Fruit fly (Drosophila melanogaster): Measurements from ENCODE around the gene Liprin-alpha.

Gene Liprin-alpha

dm6 chr2L:6772655-6773054 is 49.0 kb downstream of the Liprin-alpha start, which contains the start of gene LUBEL:
LUBEL (minus strand) TSS chr2L:6772755.
- TF ChIP-seq CG9705 (GFP tag; optimal IDR thresholded peaks at IDR 0.05), result no peak
- no peak for TF ChIP-seq dmrt93B (GFP tag; optimal IDR thresholded peaks at IDR 0.05)
- TF ChIP-seq Myc (optimal IDR thresholded peaks at IDR 0.05), result no peak
- no peak for TF ChIP-seq Dif (GFP tag; optimal IDR thresholded peaks at IDR 0.05; ENCODE audit: partially characterized antibody)
- no peak for TF ChIP-seq fru (GFP tag; optimal IDR thresholded peaks at IDR 0.05)
- TF ChIP-seq CrebA (GFP tag; optimal IDR thresholded peaks at IDR 0.05; ENCODE audit: borderline replicate concordance), result no peak
- no peak for TF ChIP-seq rgr (GFP tag; optimal IDR thresholded peaks at IDR 0.05)
- TF ChIP-seq h (GFP tag; optimal IDR thresholded peaks at IDR 0.05), result no peak
- TF ChIP-seq CG32264 (GFP tag; optimal IDR thresholded peaks at IDR 0.05), result no peak
- TF ChIP-seq Dfd (GFP tag; optimal IDR thresholded peaks at IDR 0.05), result no peak
- no peak for TF ChIP-seq dl (GFP tag; optimal IDR thresholded peaks at IDR 0.05; ENCODE audit: insufficient read depth in 1 of 2, partially characterized antibody in 2 of 2)
- no peak for TF ChIP-seq Rel (GFP tag; optimal IDR thresholded peaks at IDR 0.05)
- TF ChIP-seq Rel (tag; optimal IDR thresholded peaks at IDR 0.05), result no peak
- TF ChIP-seq Mio (GFP tag; optimal IDR thresholded peaks at IDR 0.05), result no peak
- no peak for TF ChIP-seq OdsH (GFP tag; optimal IDR thresholded peaks at IDR 0.05)
- TF ChIP-seq psq (GFP tag; optimal IDR thresholded peaks at IDR 0.05), result no peak
- no peak for TF ChIP-seq Sp1 (GFP tag; optimal IDR thresholded peaks at IDR 0.05)
- TF ChIP-seq HLH106 (tag; optimal IDR thresholded peaks at IDR 0.05), result no peak
- no peak for TF ChIP-seq Jra (GFP tag; optimal IDR thresholded peaks at IDR 0.05)
- TF ChIP-seq ey (GFP tag; optimal IDR thresholded peaks at IDR 0.05), result no peak

DNA sequence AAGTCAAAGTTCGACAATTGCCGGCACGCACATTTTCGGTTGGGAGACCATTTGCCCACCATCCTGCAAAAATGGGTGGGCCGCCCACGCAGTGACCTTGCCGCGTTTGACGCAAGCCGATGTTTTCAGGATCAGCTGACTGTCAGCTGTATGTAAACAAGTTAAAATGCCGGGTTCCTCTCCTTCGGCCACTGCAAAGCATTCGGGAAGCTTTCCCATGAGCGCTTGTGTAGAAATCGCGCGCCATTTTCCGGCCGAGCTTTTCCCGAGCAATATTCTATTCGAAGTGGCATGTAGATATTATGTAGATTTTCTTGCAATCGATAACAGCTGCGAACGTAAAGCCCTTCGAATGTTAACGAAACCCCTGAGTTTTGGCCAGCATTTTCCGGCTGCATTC is 49.9 kb downstream of the Liprin-alpha start, which contains the start of gene CG17378:
CG17378 (plus strand) TSS at position 397 of the 400 bp plus-strand sequence.
- TF ChIP-seq CrebA (GFP tag; optimal IDR thresholded peaks at IDR 0.05; ENCODE audit: borderline replicate concordance) (no peak), fru (GFP tag; optimal IDR thresholded peaks at IDR 0.05) (peak; percentile 39)

dm6 chr2L:6774853-6775252 is 51.1 kb downstream of the Liprin-alpha start:
- no peak for TF ChIP-seq Hr78 (GFP tag; optimal IDR thresholded peaks at IDR 0.05)
- no peak for TF ChIP-seq Sp1 (GFP tag; optimal IDR thresholded peaks at IDR 0.05)
- TF ChIP-seq rgr (GFP tag; optimal IDR thresholded peaks at IDR 0.05), result no peak
- no peak for TF ChIP-seq Mio (GFP tag; optimal IDR thresholded peaks at IDR 0.05)
- no peak for TF ChIP-seq pan (optimal IDR thresholded peaks at IDR 0.05)
- no peak for TF ChIP-seq Dfd (GFP tag; optimal IDR thresholded peaks at IDR 0.05)
- no peak for TF ChIP-seq sage (GFP tag; optimal IDR thresholded peaks at IDR 0.05)
- TF ChIP-seq h (GFP tag; optimal IDR thresholded peaks at IDR 0.05), result no peak
- no peak for TF ChIP-seq Jra (GFP tag; optimal IDR thresholded peaks at IDR 0.05)
- no peak for TF ChIP-seq HLH106 (tag; optimal IDR thresholded peaks at IDR 0.05)
- no peak for TF ChIP-seq GATAd (GFP tag; optimal IDR thresholded peaks at IDR 0.05)
- TF ChIP-seq usp (GFP tag; optimal IDR thresholded peaks at IDR 0.05), result no peak
- no peak for TF ChIP-seq jim (GFP tag; optimal IDR thresholded peaks at IDR 0.05)
- TF ChIP-seq Dif (GFP tag; optimal IDR thresholded peaks at IDR 0.05; ENCODE audit: partially characterized antibody), result no peak
- no peak for TF ChIP-seq ey (GFP tag; optimal IDR thresholded peaks at IDR 0.05)
- no peak for TF ChIP-seq fru (GFP tag; optimal IDR thresholded peaks at IDR 0.05)
